Worm (Caenorhabditis elegans) whole organism, L1 larva: ENCODE measurements around the gene sru-2.

Experiments used
- ces-1 ChIP-seq: fragments of 150-350 bp; optimal IDR thresholded peaks from 2 replicates; lab custom pipeline; 2014; ENCODE audit warnings: missing biosample characterization, missing genetic modification reagents, missing genetic modification characterization
- dsc-1 ChIP-seq: sonication (generic microtip); optimal IDR thresholded peaks from 2 replicates; lab custom pipeline; 2016; ENCODE audit warnings: mild to moderate bottlenecking, missing genetic modification characterization, missing compliant biosample characterization
- efl-1 ChIP-seq, 4 experiments: fragments of 150-350 bp; optimal IDR thresholded peaks in 3 of 4; peaks in 1 of 4; 1 replicate in 1 of 4; 2 replicates in 3 of 4; lab custom pipeline; 2014; ENCODE audit warnings: missing biosample characterization in 2 of 4, missing genetic modification characterization in 2 of 4, missing genetic modification reagents in 2 of 4
- fkh-8 ChIP-seq: sonication (generic microtip); optimal IDR thresholded peaks from 2 replicates; lab custom pipeline; 2016; ENCODE audit warnings: mild to moderate bottlenecking, missing genetic modification characterization, missing compliant biosample characterization
- lin-13 ChIP-seq: fragments of 150-350 bp; optimal IDR thresholded peaks from 2 replicates; lab custom pipeline; 2014; ENCODE audit warnings: missing biosample characterization, missing genetic modification reagents, missing genetic modification characterization
- nhr-71 ChIP-seq: sonication (generic microtip); optimal IDR thresholded peaks from 2 replicates; lab custom pipeline; 2016; ENCODE audit warnings: mild to moderate bottlenecking, missing genetic modification characterization, moderate library complexity, missing compliant biosample characterization
- nhr-77 ChIP-seq: fragments of 150-350 bp; optimal IDR thresholded peaks from 2 replicates; lab custom pipeline; 2014; ENCODE audit warnings: missing biosample characterization, missing genetic modification characterization
- swsn-7 ChIP-seq: sonication (generic microtip); optimal IDR thresholded peaks from 2 replicates; lab custom pipeline; 2016; ENCODE audit warnings: missing genetic modification characterization, missing compliant biosample characterization
- ztf-11 ChIP-seq, 2 experiments: sonication (generic microtip); optimal IDR thresholded peaks; 2 replicates each; lab custom pipeline; 2016 to 2017; ENCODE audit warnings: missing genetic modification characterization in 2 of 2, missing biosample characterization in 1 of 2, missing compliant biosample characterization in 1 of 2

DNA sequence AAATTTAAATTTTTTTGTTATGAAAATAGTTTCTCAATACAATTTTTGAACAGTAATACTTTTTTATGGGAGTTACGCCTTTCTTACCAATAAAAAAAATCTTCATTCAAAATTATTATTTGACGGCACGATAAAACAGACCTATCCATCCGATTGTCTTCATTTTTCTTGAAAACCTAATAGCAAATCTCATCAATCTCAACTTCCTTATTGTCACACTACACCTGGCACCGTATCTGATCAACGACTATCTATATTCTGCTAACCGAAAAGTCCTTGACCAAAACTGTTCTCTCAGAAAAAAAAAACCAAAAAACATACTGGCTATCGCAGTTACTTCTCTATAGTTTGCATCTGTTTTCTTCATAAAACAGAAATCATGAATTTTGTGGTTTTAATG, 50.1 kb downstream of the sru-2 start:
- TF ChIP-seq lin-13 (GFP tag; lab: Kevin White, UChicago): no peak
- no peak for TF ChIP-seq fkh-8 (tag; lab: Kevin White, UChicago)
- no peak for TF ChIP-seq ztf-11 (tag; optimal IDR thresholded peaks at IDR 0.05; lab: Kevin White, UChicago)
- TF ChIP-seq dsc-1 (tag; lab: Kevin White, UChicago): no peak
- TF ChIP-seq swsn-7 (tag; lab: Kevin White, UChicago): no peak
- TF ChIP-seq nhr-77: no peak
- TF ChIP-seq efl-1 (optimal IDR thresholded peaks at IDR 0.05; lab: Kevin White, UChicago): no peak
- no peak for TF ChIP-seq efl-1 (GFP tag; optimal IDR thresholded peaks at IDR 0.05 in 1 of 2; lab: Kevin White, UChicago)
- no peak for TF ChIP-seq ces-1 (GFP tag; lab: Kevin White, UChicago)
- TF ChIP-seq nhr-71: no peak
